Worm (Caenorhabditis elegans) whole organism, L4/young adult: ENCODE data around the gene orc-3.

Experiments
- W03F9.2 ChIP-seq: fragments of 150-350 bp; optimal IDR thresholded peaks from 2 replicates; lab custom pipeline; 2014; ENCODE audit warnings: missing biosample characterization, missing genetic modification characterization
- dao-5 ChIP-seq: sonication (generic microtip); optimal IDR thresholded peaks from 2 replicates; lab custom pipeline; 2016; ENCODE audit warnings: missing genotype, missing genetic modification characterization, moderate library complexity, missing compliant biosample characterization
- him-1 ChIP-seq: sonication (generic microtip); optimal IDR thresholded peaks from 2 replicates; lab custom pipeline; 2016; ENCODE audit warnings: missing genotype, missing genetic modification reagents, missing genetic modification characterization, missing compliant biosample characterization

- TF ChIP-seq him-1 (tag; lab: Kevin White, UChicago) (no peak), dao-5 (tag; lab: Kevin White, UChicago) (no peak), W03F9.2 (no peak)
These were observed 35.3 kb downstream of the orc-3 start, which contains the start of gene fbxa-63 for ce11 chrIII:1243199-1243598.
